Worm (Caenorhabditis elegans) whole organism, young adult: Measurements from ENCODE around the gene str-231.

Source experiments
- B0035.1 ChIP-seq: sonication (generic microtip); optimal IDR thresholded peaks from 2 replicates; lab custom pipeline; 2016; ENCODE audit warnings: missing genetic modification characterization, mild to moderate bottlenecking, missing compliant biosample characterization, missing genotype, missing genetic modification reagents
- C17E4.6 ChIP-seq: fragments of 200-800 bp; sonication (Bioruptor generic); IDR thresholded peaks from 2 replicates; pipeline ENCODE4 v1.3.6; 2022; ENCODE audit warnings: missing genetic modification reagents, missing genetic modification characterization, missing compliant biosample characterization
- F22D6.2 ChIP-seq: sonication (generic microtip); optimal IDR thresholded peaks from 2 replicates; lab custom pipeline; 2016; ENCODE audit warnings: mild to moderate bottlenecking, missing genetic modification characterization, missing compliant biosample characterization
- F23B12.7 ChIP-seq: sonication (generic microtip); optimal IDR thresholded peaks from 2 replicates; lab custom pipeline; 2017; ENCODE audit warnings: missing genetic modification characterization, mild to moderate bottlenecking, missing compliant biosample characterization, antibody characterized with exemption, moderate library complexity; ENCODE audit not compliant: insufficient read depth
- F33H1.4 ChIP-seq: fragments of 200-800 bp; sonication (Bioruptor generic); IDR thresholded peaks from 2 replicates; pipeline ENCODE4 v1.3.6; 2022; ENCODE audit warnings: missing genetic modification reagents, missing genetic modification characterization, missing compliant biosample characterization
- F37B4.10 ChIP-seq: fragments of 200-800 bp; sonication (Bioruptor generic); IDR thresholded peaks from 2 replicates; pipeline ENCODE4 v1.3.6; 2022; ENCODE audit warnings: missing genetic modification characterization, missing compliant biosample characterization
- F57A8.1 ChIP-seq: fragments of 200-800 bp; sonication (Bioruptor generic); optimal IDR thresholded peaks from 2 replicates; lab custom pipeline; 2018; ENCODE audit warnings: mild to moderate bottlenecking, missing genetic modification characterization, moderate library complexity, missing compliant biosample characterization
- Y53G8AR.9 ChIP-seq: fragments of 200-800 bp; sonication (Bioruptor generic); conservative IDR thresholded peaks from 2 replicates; pipeline ENCODE4 v1.3.6; 2022; ENCODE audit warnings: missing genetic modification reagents, missing genetic modification characterization, missing compliant biosample characterization
- aptf-3 ChIP-seq: fragments of 200-800 bp; sonication (Bioruptor generic); IDR thresholded peaks from 2 replicates; pipeline ENCODE4 v1.3.6; 2022; ENCODE audit warnings: missing genetic modification characterization, missing compliant biosample characterization
- atf-7 ChIP-seq: sonication (generic microtip); optimal IDR thresholded peaks from 2 replicates; lab custom pipeline; 2017; ENCODE audit warnings: mild to moderate bottlenecking, missing genetic modification characterization, missing compliant biosample characterization
- ceh-100 ChIP-seq: fragments of 200-800 bp; sonication (Bioruptor generic); IDR thresholded peaks from 2 replicates; pipeline ENCODE4 v1.3.6; 2022; ENCODE audit warnings: missing genetic modification reagents, missing genetic modification characterization, missing compliant biosample characterization
- ceh-27 ChIP-seq: fragments of 200-800 bp; sonication (Bioruptor generic); optimal IDR thresholded peaks from 2 replicates; lab custom pipeline; 2018; ENCODE audit warnings: mild to moderate bottlenecking, missing genetic modification characterization, moderate library complexity, missing compliant biosample characterization
- ceh-40 ChIP-seq: fragments of 200-800 bp; sonication (Bioruptor generic); IDR thresholded peaks from 2 replicates; pipeline ENCODE4 v1.3.6; 2022; ENCODE audit warnings: missing genetic modification characterization, missing compliant biosample characterization
- ceh-58 ChIP-seq: fragments of 200-800 bp; sonication (Bioruptor generic); IDR thresholded peaks from 2 replicates; pipeline ENCODE4 v1.3.6; 2022; ENCODE audit warnings: missing genetic modification characterization, missing compliant biosample characterization
- die-1 ChIP-seq: sonication (generic microtip); optimal IDR thresholded peaks from 2 replicates; lab custom pipeline; 2016; ENCODE audit warnings: missing genotype, mild to moderate bottlenecking, missing genetic modification characterization, missing compliant biosample characterization
- dpff-1 ChIP-seq: sonication (generic microtip); optimal IDR thresholded peaks from 2 replicates; lab custom pipeline; 2017; ENCODE audit warnings: mild to moderate bottlenecking, missing genetic modification characterization, missing compliant biosample characterization
- efl-1 ChIP-seq: fragments of 150-350 bp; optimal IDR thresholded peaks from 2 replicates; lab custom pipeline; 2014; ENCODE audit warnings: missing biosample characterization, missing genetic modification reagents, missing genetic modification characterization
- egrh-3 ChIP-seq: fragments of 200-800 bp; sonication (Bioruptor generic); IDR thresholded peaks from 2 replicates; pipeline ENCODE4 v1.3.6; 2022; ENCODE audit warnings: missing genetic modification reagents, missing genetic modification characterization, missing compliant biosample characterization
- ekl-4 ChIP-seq: fragments of 200-800 bp; sonication (Bioruptor generic); IDR thresholded peaks from 2 replicates; pipeline ENCODE4 v1.3.6; 2022; ENCODE audit warnings: missing genetic modification reagents, missing genetic modification characterization, missing compliant biosample characterization
- ets-4 ChIP-seq: fragments of 200-800 bp; sonication (Bioruptor generic); optimal IDR thresholded peaks from 2 replicates; lab custom pipeline; 2018; ENCODE audit warnings: mild to moderate bottlenecking, missing genetic modification characterization, missing compliant biosample characterization
- fkh-3 ChIP-seq: sonication (generic microtip); optimal IDR thresholded peaks from 2 replicates; lab custom pipeline; 2016; ENCODE audit warnings: mild to moderate bottlenecking, missing genetic modification characterization, missing compliant biosample characterization
- hrde-1 ChIP-seq: sonication (generic microtip); optimal IDR thresholded peaks from 2 replicates; lab custom pipeline; 2016; ENCODE audit warnings: missing genetic modification characterization, mild to moderate bottlenecking, missing compliant biosample characterization, moderate library complexity, missing genotype, missing genetic modification reagents, borderline replicate concordance
- lin-40 ChIP-seq: sonication (generic microtip); optimal IDR thresholded peaks from 2 replicates; lab custom pipeline; 2016; ENCODE audit warnings: missing genetic modification characterization, mild to moderate bottlenecking, missing compliant biosample characterization, missing genotype, missing genetic modification reagents
- lin-54 ChIP-seq: fragments of 200-800 bp; sonication (Bioruptor generic); optimal IDR thresholded peaks from 2 replicates; lab custom pipeline; 2018; ENCODE audit warnings: mild to moderate bottlenecking, missing genetic modification characterization, missing compliant biosample characterization
- lsl-1 ChIP-seq: fragments of 200-800 bp; sonication (Bioruptor generic); optimal IDR thresholded peaks from 2 replicates; lab custom pipeline; 2018; ENCODE audit warnings: mild to moderate bottlenecking, missing genetic modification characterization, moderate library complexity, missing compliant biosample characterization
- madf-10 ChIP-seq: sonication (generic microtip); optimal IDR thresholded peaks from 2 replicates; lab custom pipeline; 2016; ENCODE audit warnings: mild to moderate bottlenecking, missing genetic modification characterization, missing compliant biosample characterization
- madf-6 ChIP-seq: fragments of 200-800 bp; sonication (Bioruptor generic); IDR thresholded peaks from 2 replicates; pipeline ENCODE4 v1.3.6; 2022; ENCODE audit warnings: missing genetic modification reagents, missing genetic modification characterization, missing compliant biosample characterization
- mel-28 ChIP-seq: sonication (generic microtip); optimal IDR thresholded peaks from 2 replicates; lab custom pipeline; 2016; ENCODE audit warnings: borderline replicate concordance, mild to moderate bottlenecking, missing genetic modification characterization, missing compliant biosample characterization
- nfya-2 ChIP-seq: fragments of 200-800 bp; sonication (Bioruptor generic); IDR thresholded peaks from 2 replicates; pipeline ENCODE4 v1.3.6; 2022; ENCODE audit warnings: missing genetic modification reagents, missing genetic modification characterization, missing compliant biosample characterization
- nhr-179 ChIP-seq: sonication (generic microtip); optimal IDR thresholded peaks from 2 replicates; lab custom pipeline; 2016; ENCODE audit warnings: mild to moderate bottlenecking, missing genetic modification characterization, missing compliant biosample characterization
- nhr-80 ChIP-seq: sonication (generic microtip); optimal IDR thresholded peaks from 2 replicates; lab custom pipeline; 2016; ENCODE audit warnings: missing genetic modification characterization, missing compliant biosample characterization
- nhr-90 ChIP-seq: sonication (generic microtip); optimal IDR thresholded peaks from 2 replicates; lab custom pipeline; 2016; ENCODE audit warnings: missing genotype, mild to moderate bottlenecking, missing genetic modification characterization, missing compliant biosample characterization
- sea-2 ChIP-seq: fragments of 200-800 bp; sonication (Bioruptor generic); IDR thresholded peaks from 2 replicates; pipeline ENCODE4 v1.3.6; 2022; ENCODE audit warnings: missing genetic modification characterization, missing compliant biosample characterization
- snpc-3.4 ChIP-seq: sonication (generic microtip); optimal IDR thresholded peaks from 2 replicates; lab custom pipeline; 2017; ENCODE audit warnings: missing genetic modification characterization, mild to moderate bottlenecking, missing compliant biosample characterization, antibody characterized with exemption, moderate library complexity, missing genotype, missing genetic modification reagents
- snpc-4 ChIP-seq, 5 experiments: fragments of 150-350 bp in 1 of 5; sonication (generic microtip) in 4 of 5; optimal IDR thresholded peaks; 2 replicates each; lab custom pipeline; 2014 to 2018; ENCODE audit warnings: missing genetic modification characterization in 5 of 5, missing biosample characterization in 3 of 5, antibody characterized with exemption in 2 of 5, mild to moderate bottlenecking in 2 of 5, missing compliant biosample characterization in 2 of 5, missing genotype in 2 of 5, moderate library complexity in 2 of 5, missing genetic modification reagents in 1 of 5
- sptf-2 ChIP-seq: fragments of 200-800 bp; sonication (Bioruptor generic); optimal IDR thresholded peaks from 2 replicates; lab custom pipeline; 2018; ENCODE audit warnings: mild to moderate bottlenecking, missing genetic modification characterization, missing compliant biosample characterization
- unc-62 ChIP-seq: fragments of 150-350 bp; optimal IDR thresholded peaks from 2 replicates; lab custom pipeline; 2014; ENCODE audit warnings: missing biosample characterization, missing genetic modification reagents, missing genetic modification characterization
- zfh-2 ChIP-seq: fragments of 200-800 bp; sonication (Bioruptor generic); conservative IDR thresholded peaks from 2 replicates; pipeline ENCODE4 v1.3.6; 2022; ENCODE audit warnings: missing genetic modification reagents, missing genetic modification characterization, missing compliant biosample characterization
- zim-3 ChIP-seq: sonication (generic microtip); optimal IDR thresholded peaks from 2 replicates; lab custom pipeline; 2017; ENCODE audit warnings: mild to moderate bottlenecking, missing genetic modification characterization, moderate library complexity, missing compliant biosample characterization
- ztf-18 ChIP-seq: sonication (generic microtip); optimal IDR thresholded peaks from 2 replicates; lab custom pipeline; 2016; ENCODE audit warnings: missing genotype, mild to moderate bottlenecking, missing genetic modification characterization, missing compliant biosample characterization

str-231 gene

DNA sequence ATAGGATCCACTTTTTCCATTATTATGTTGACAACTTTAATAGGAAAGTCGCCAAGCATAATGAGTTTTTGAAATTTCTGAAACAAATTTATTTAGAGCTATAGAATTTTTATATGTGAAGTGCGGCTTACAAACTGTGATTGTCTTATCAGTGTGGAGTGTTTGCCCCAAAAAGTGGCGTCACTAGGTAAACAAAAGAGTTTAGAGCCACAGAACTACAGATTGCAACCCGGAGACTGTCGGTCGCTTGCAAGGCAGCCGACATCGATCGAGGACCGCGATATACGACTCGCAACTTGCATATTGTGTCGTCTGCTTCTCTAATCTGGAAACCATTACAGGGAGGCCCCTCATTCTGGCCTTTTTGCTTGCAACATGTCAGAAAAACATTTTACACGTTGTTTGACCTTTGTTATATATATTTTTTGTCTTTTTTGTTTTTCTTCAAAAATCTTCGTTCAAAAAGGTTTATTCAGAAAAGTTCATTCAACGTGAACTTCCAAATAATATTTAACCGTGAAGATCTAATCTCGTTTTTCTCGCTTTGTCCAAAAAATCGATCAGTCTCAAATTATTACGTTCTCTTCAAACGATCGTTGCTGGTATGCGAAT is 24.6 kb downstream of the str-231 start, which contains the start of the genes fbxa-99 and F36G9.13:
fbxa-99 (minus strand) TSS at position 122 of the 612 bp plus-strand sequence.
F36G9.13 (plus strand) TSS at position 562 of the 612 bp plus-strand sequence.
- TF ChIP-seq snpc-4 (GFP tag; optimal IDR thresholded peaks at IDR 0.05; lab: Kevin White, UChicago) = no peak
- peak; percentile 77 to 90 (median 81) for TF ChIP-seq snpc-4 (tag; optimal IDR thresholded peaks at IDR 0.05; lab: Kevin White, UChicago)
- no peak for TF ChIP-seq F57A8.1 (GFP tag; lab: Kevin White, UChicago)

DNA sequence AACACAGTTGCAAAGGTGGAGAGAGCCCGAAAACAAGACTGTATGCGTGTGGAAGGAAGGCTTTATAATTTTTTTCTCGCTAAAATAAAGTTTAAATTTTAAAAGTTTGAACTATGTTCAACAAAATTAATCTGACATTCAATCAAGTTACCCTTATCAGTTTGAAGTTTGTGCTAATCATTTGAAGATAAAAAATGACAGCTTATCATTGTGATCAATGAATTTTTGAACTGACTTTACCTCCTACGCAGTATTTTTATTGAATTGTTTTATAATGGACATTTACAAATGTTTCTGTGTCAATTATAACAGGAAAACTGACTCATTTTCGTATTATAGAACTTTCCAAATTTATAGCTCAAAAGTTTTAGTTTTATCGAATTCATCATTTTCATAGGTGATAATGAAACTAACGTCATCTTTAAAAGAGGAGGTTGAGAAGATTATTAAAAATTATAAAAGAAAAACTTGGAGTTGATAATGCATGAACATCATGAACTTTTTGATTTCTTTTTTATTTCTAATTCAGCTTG is 29.1 kb downstream of the str-231 start, which contains the start of gene oac-20:
oac-20 (plus strand) TSS at position 483 of the 533 bp plus-strand sequence.
- peak; percentile 24 for TF ChIP-seq atf-7 (tag; lab: Kevin White, UChicago)
- TF ChIP-seq nhr-90 (tag; lab: Kevin White, UChicago) = no peak
- no peak for TF ChIP-seq lin-40 (tag; lab: Kevin White, UChicago)
- peak; percentile 78 for TF ChIP-seq nhr-80 (tag; lab: Kevin White, UChicago)
- TF ChIP-seq fkh-3 (tag; lab: Kevin White, UChicago) = no peak
- TF ChIP-seq F33H1.4 (GFP tag; lab: Robert Waterston, UW) = no peak
- peak; percentile 95 for TF ChIP-seq unc-62 (GFP tag; lab: Kevin White, UChicago)
- no peak for TF ChIP-seq dpff-1
- TF ChIP-seq aptf-3 = no peak
- TF ChIP-seq die-1 (tag; lab: Kevin White, UChicago) = no peak

DNA sequence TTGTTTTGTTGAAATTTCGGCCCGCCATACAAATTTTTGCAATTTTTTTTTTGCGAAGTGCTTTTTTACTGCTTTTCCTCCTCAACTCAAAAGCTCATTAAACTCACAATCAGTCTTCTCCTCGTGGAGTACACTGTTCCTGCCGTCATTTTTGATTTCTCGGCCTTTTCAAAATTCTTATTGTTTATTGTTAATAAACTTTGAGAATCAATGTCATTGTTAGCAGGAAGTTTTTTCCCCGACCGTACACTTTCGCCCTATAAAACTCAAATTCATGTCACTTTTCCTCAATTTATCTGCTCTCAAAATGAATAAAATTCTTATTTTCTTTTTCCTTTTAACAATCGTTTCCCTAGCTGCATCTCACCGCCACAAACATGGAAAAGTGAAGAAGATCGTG is 31.6 kb downstream of the str-231 start, which contains the start of gene clec-232:
clec-232 (plus strand) TSS at position 301 of the 400 bp plus-strand sequence.
- TF ChIP-seq zim-3 (no peak), zfh-2 (GFP tag; lab: Robert Waterston, UW) (no peak), nhr-90 (tag; lab: Kevin White, UChicago) (no peak), hrde-1 (tag; lab: Kevin White, UChicago) (no peak), mel-28 (no peak), lsl-1 (GFP tag; lab: Kevin White, UChicago) (no peak)

DNA sequence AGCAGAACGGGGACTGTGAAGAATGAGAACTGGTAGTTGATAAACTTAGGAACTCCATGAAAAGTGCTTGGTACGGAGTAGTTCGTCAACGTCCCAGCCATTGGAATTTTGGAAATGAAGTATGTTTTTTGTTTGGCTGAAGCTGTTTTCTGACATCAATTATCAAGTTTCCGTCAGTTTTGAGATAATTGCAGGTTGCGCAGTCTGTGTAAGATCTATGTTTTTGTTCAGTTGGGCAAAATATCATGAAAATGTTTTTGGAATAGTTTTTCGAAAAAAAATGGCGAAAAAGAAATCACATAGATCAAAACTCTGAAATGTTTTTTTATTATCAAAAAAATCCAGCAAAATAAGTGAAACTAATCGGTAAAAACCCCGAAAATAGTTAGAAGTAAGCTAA is 32.6 kb downstream of the str-231 start, which contains the start of gene sru-22:
sru-22 (minus strand) TSS at position 101 of the 400 bp plus-strand sequence.
- TF ChIP-seq F23B12.7 (tag; lab: Kevin White, UChicago) (no peak), efl-1 (GFP tag; lab: Kevin White, UChicago) (no peak), ets-4 (GFP tag; lab: Kevin White, UChicago) (no peak), snpc-3.4 (tag; lab: Kevin White, UChicago) (no peak), nhr-80 (tag; lab: Kevin White, UChicago) (no peak), ceh-58 (GFP tag; lab: Robert Waterston, UW) (no peak), ztf-18 (tag; lab: Kevin White, UChicago) (no peak), nfya-2 (GFP tag; lab: Robert Waterston, UW) (no peak), ceh-40 (GFP tag; lab: Robert Waterston, UW) (no peak), ceh-27 (GFP tag; lab: Kevin White, UChicago) (no peak), ekl-4 (GFP tag; lab: Robert Waterston, UW) (no peak), ceh-100 (GFP tag; lab: Robert Waterston, UW) (no peak)

DNA sequence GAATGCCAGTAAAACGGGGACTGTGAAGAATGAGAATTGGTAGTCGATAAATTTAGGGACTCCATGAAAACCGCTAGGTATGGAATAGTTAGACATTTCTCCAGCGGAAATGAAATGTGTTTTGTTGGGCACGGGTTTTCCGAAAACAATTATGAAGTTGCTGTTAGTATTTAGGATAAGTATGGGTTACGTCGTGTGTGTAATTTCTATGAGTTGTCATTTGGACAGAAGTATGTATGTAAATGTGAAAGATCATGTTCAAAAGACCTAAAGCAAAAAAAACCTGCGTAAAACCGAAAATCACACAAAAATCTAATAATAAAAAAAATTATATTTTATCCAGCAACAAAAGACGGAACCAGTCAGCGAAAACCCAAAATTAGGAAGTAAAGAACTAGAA is 34.9 kb downstream of the str-231 start, which contains the start of gene sru-23:
sru-23 (minus strand) TSS at position 101 of the 400 bp plus-strand sequence.
- TF ChIP-seq F37B4.10 = no peak
- no peak for TF ChIP-seq ets-4 (GFP tag; lab: Kevin White, UChicago)
- no peak for TF ChIP-seq F22D6.2 (tag; lab: Kevin White, UChicago)
- no peak for TF ChIP-seq egrh-3 (GFP tag; lab: Robert Waterston, UW)
- TF ChIP-seq madf-6 (GFP tag; lab: Robert Waterston, UW) = no peak
- no peak for TF ChIP-seq Y53G8AR.9 (GFP tag; lab: Robert Waterston, UW)
- no peak for TF ChIP-seq nhr-179 (tag; lab: Kevin White, UChicago)
- no peak for TF ChIP-seq lin-54 (GFP tag; lab: Kevin White, UChicago)
- TF ChIP-seq C17E4.6 = no peak
- TF ChIP-seq sea-2 = no peak
- no peak for TF ChIP-seq madf-10
- no peak for TF ChIP-seq sptf-2 (GFP tag; lab: Kevin White, UChicago)
- no peak for TF ChIP-seq ztf-18 (tag; lab: Kevin White, UChicago)
- TF ChIP-seq B0035.1 = no peak
- TF ChIP-seq die-1 (tag; lab: Kevin White, UChicago) = no peak
- TF ChIP-seq, all 124 proteins: peak for 0
